Worm (Caenorhabditis elegans): ENCODE results near the gene D2096.13.

The D2096.13 gene

ce11 chrIV:8379278-8379677, 20.9 kb upstream of the D2096.13 start, which contains the start of gene nap-1 (continued):
- TF ChIP-seq ces-1 (GFP tag; optimal IDR thresholded peaks at IDR 0.05) (no peak), rbr-2 (tag; optimal IDR thresholded peaks at IDR 0.05) (peak; percentile 57), lsy-2 (tag; optimal IDR thresholded peaks at IDR 0.05) (peak; percentile 46 to 92), pha-4 (GFP tag; IDR thresholded peaks at IDR 0.05) (no peak), pha-4 (tag; optimal IDR thresholded peaks at IDR 0.05) (peak; percentile 95), nhr-6 (tag; optimal IDR thresholded peaks at IDR 0.05) (peak; percentile 60), ceh-20 (GFP tag; IDR thresholded peaks at IDR 0.05) (no peak), T20F7.1 (GFP tag; optimal IDR thresholded peaks at IDR 0.05) (peak; percentile 73), Y105C5A.15 (GFP tag; IDR thresholded peaks at IDR 0.05) (no peak), daf-16 (GFP tag; optimal IDR thresholded peaks at IDR 0.05) (no peak), daf-16 (tag; optimal IDR thresholded peaks at IDR 0.05) (peak; percentile 87), ama-1 (optimal IDR thresholded peaks at IDR 0.05) (no peak), nhr-11 (tag; optimal IDR thresholded peaks at IDR 0.05) (peak; percentile 2), dve-1 (tag; optimal IDR thresholded peaks at IDR 0.05; ENCODE audit: insufficient read depth) (peak; percentile 84), hlh-30 (tag; optimal IDR thresholded peaks at IDR 0.05; ENCODE audit: insufficient read depth) (peak; percentile 78), nhr-111 (GFP tag; optimal IDR thresholded peaks at IDR 0.05) (no peak), lin-38 (GFP tag; IDR thresholded peaks at IDR 0.05) (peak; percentile 58), spr-3 (GFP tag; optimal IDR thresholded peaks at IDR 0.05) (no peak), pqm-1 (tag; optimal IDR thresholded peaks at IDR 0.05) (peak; percentile 20), egl-43 (GFP tag; IDR thresholded peaks at IDR 0.05) (no peak), lin-29 (GFP tag; IDR thresholded peaks at IDR 0.05) (no peak), dmd-6 (GFP tag; IDR thresholded peaks at IDR 0.05) (peak; percentile 44; the same call in 1 of the 2 replicates), nhr-10 (tag; optimal IDR thresholded peaks at IDR 0.05) (no peak), hif-1 (tag; optimal IDR thresholded peaks at IDR 0.05) (peak in 1 of 2 experiments; percentile 40), hmg-1.1 (GFP tag; IDR thresholded peaks at IDR 0.05) (peak; percentile 63), daf-19 (GFP tag; conservative IDR thresholded peaks at IDR 0.05) (no peak), Y75B8A.6 (GFP tag; IDR thresholded peaks at IDR 0.05) (no peak), nhr-28 (tag; optimal IDR thresholded peaks at IDR 0.05) (peak; percentile 66), unc-62 (GFP tag; optimal IDR thresholded peaks at IDR 0.05 in 1 of 2) (peak in 1 of 2 experiments; percentile 20), unc-62 (tag; optimal IDR thresholded peaks at IDR 0.05) (no peak), ceh-32 (tag; optimal IDR thresholded peaks at IDR 0.05; ENCODE audit: poor library complexity) (no peak), mdl-1 (tag; optimal IDR thresholded peaks at IDR 0.05) (peak in 1 of 2 experiments; percentile 12), T26A8.4 (GFP tag; IDR thresholded peaks at IDR 0.05) (peak; percentile 23; the same call in 1 of the 2 replicates), aly-2 (tag; optimal IDR thresholded peaks at IDR 0.05) (no peak), set-16 (GFP tag; IDR thresholded peaks at IDR 0.05) (no peak), php-3 (GFP tag; IDR thresholded peaks at IDR 0.05) (no peak), R02D3.7 (tag; optimal IDR thresholded peaks at IDR 0.05) (peak; percentile 91), unc-130 (GFP tag; optimal IDR thresholded peaks at IDR 0.05) (peak; percentile 35), dpl-1 (GFP tag; optimal IDR thresholded peaks at IDR 0.05) (peak; percentile 67), dmd-8 (GFP tag; IDR thresholded peaks at IDR 0.05) (no peak), D1046.2 (GFP tag; IDR thresholded peaks at IDR 0.05) (no peak), aha-1 (tag) (peak; percentile 39), tag-97 (GFP tag; IDR thresholded peaks at IDR 0.05) (no peak), nhr-76 (tag; optimal IDR thresholded peaks at IDR 0.05) (no peak), fos-1 (tag; optimal IDR thresholded peaks at IDR 0.05) (no peak), hlh-11 (tag; optimal IDR thresholded peaks at IDR 0.05) (peak; percentile 59)
